Worm (Caenorhabditis elegans) whole organism, mixed stage, embryonic: ENCODE data around the gene F18C5.5.

Source experiments
- M03D4.4 ChIP-seq: sonication (generic microtip); optimal IDR thresholded peaks from 2 replicates; lab custom pipeline; 2017; ENCODE audit warnings: mild to moderate bottlenecking, missing genetic modification characterization, missing compliant biosample characterization
- bed-3 ChIP-seq: fragments of 200-800 bp; sonication (Bioruptor generic); optimal IDR thresholded peaks from 3 replicates; lab custom pipeline; 2018; ENCODE audit warnings: mild to moderate bottlenecking, missing genetic modification characterization, moderate library complexity, missing compliant biosample characterization
- blmp-1 ChIP-seq: fragments of 150-350 bp; optimal IDR thresholded peaks from 2 replicates; lab custom pipeline; 2014; ENCODE audit warnings: missing biosample characterization, missing genetic modification characterization
- ceh-39 ChIP-seq: fragments of 150-350 bp; optimal IDR thresholded peaks from 2 replicates; lab custom pipeline; 2014; ENCODE audit warnings: missing biosample characterization, missing genetic modification characterization
- ceh-43 ChIP-seq: fragments of 200-800 bp; sonication (Bioruptor generic); optimal IDR thresholded peaks from 2 replicates; lab custom pipeline; 2018; ENCODE audit warnings: mild to moderate bottlenecking, missing genetic modification characterization, moderate library complexity, missing compliant biosample characterization
- ceh-83 ChIP-seq: fragments of 200-800 bp; sonication (Bioruptor generic); optimal IDR thresholded peaks from 2 replicates; lab custom pipeline; 2018; ENCODE audit warnings: mild to moderate bottlenecking, missing genetic modification characterization, missing compliant biosample characterization
- cnd-1 ChIP-seq: fragments of 200-800 bp; sonication (Bioruptor generic); optimal IDR thresholded peaks from 2 replicates; lab custom pipeline; 2018; ENCODE audit warnings: mild to moderate bottlenecking, missing genetic modification characterization, missing compliant biosample characterization
- elt-1 ChIP-seq: sonication (generic microtip); optimal IDR thresholded peaks from 2 replicates; lab custom pipeline; 2017; ENCODE audit warnings: missing genetic modification characterization, mild to moderate bottlenecking, missing compliant biosample characterization, antibody characterized with exemption, moderate library complexity, borderline replicate concordance; ENCODE audit not compliant: insufficient read depth
- elt-3 ChIP-seq: fragments of 150-350 bp; optimal IDR thresholded peaks from 2 replicates; lab custom pipeline; 2014; ENCODE audit warnings: missing biosample characterization, missing genetic modification characterization
- flh-1 ChIP-seq: fragments of 200-800 bp; sonication (Bioruptor generic); optimal IDR thresholded peaks from 2 replicates; lab custom pipeline; 2018; ENCODE audit warnings: mild to moderate bottlenecking, missing genetic modification characterization, moderate library complexity, missing compliant biosample characterization
- ham-2 ChIP-seq: fragments of 200-800 bp; sonication (Bioruptor generic); optimal IDR thresholded peaks from 2 replicates; lab custom pipeline; 2018; ENCODE audit warnings: mild to moderate bottlenecking, missing genetic modification characterization, missing compliant biosample characterization
- lin-13 ChIP-seq: fragments of 150-350 bp; optimal IDR thresholded peaks from 2 replicates; lab custom pipeline; 2014; ENCODE audit warnings: missing biosample characterization, missing genetic modification characterization
- lsy-2 ChIP-seq: fragments of 150-350 bp; optimal IDR thresholded peaks from 2 replicates; lab custom pipeline; 2014; ENCODE audit warnings: missing biosample characterization, missing genetic modification characterization
- mep-1 ChIP-seq: fragments of 150-350 bp; optimal IDR thresholded peaks from 2 replicates; lab custom pipeline; 2017; ENCODE audit warnings: missing biosample characterization, missing genetic modification reagents, missing genetic modification characterization, inconsistent platforms
- mls-2 ChIP-seq: sonication (generic microtip); optimal IDR thresholded peaks from 2 replicates; lab custom pipeline; 2016; ENCODE audit warnings: mild to moderate bottlenecking, missing genetic modification characterization, moderate library complexity, missing compliant biosample characterization
- nhr-12 ChIP-seq: fragments of 150-350 bp; optimal IDR thresholded peaks from 2 replicates; lab custom pipeline; 2014; ENCODE audit warnings: missing biosample characterization, missing genetic modification characterization
- nhr-2 ChIP-seq: fragments of 150-350 bp; optimal IDR thresholded peaks from 2 replicates; lab custom pipeline; 2014; ENCODE audit warnings: missing biosample characterization, missing genetic modification characterization
- nhr-237 ChIP-seq: fragments of 150-350 bp; optimal IDR thresholded peaks from 2 replicates; lab custom pipeline; 2014; ENCODE audit warnings: missing biosample characterization, missing genetic modification characterization
- nhr-28 ChIP-seq: fragments of 150-350 bp; optimal IDR thresholded peaks from 2 replicates; lab custom pipeline; 2014; ENCODE audit warnings: missing biosample characterization, missing genetic modification characterization
- nhr-76 ChIP-seq: sonication (generic microtip); optimal IDR thresholded peaks from 2 replicates; lab custom pipeline; 2017; ENCODE audit warnings: missing biosample characterization, missing genetic modification characterization
- pha-4 ChIP-seq: fragments of 150-350 bp; optimal IDR thresholded peaks from 2 replicates; lab custom pipeline; 2018; ENCODE audit warnings: missing biosample characterization, missing genetic modification reagents, missing genetic modification characterization
- sem-2 ChIP-seq: fragments of 200-800 bp; sonication (Bioruptor generic); optimal IDR thresholded peaks from 2 replicates; lab custom pipeline; 2018; ENCODE audit warnings: mild to moderate bottlenecking, missing genetic modification characterization, missing compliant biosample characterization
- sptf-1 ChIP-seq: sonication (generic microtip); optimal IDR thresholded peaks from 2 replicates; lab custom pipeline; 2017; ENCODE audit warnings: mild to moderate bottlenecking, missing genetic modification characterization, moderate library complexity, missing compliant biosample characterization
- tbx-8 ChIP-seq: fragments of 200-800 bp; sonication (Bioruptor generic); optimal IDR thresholded peaks from 2 replicates; lab custom pipeline; 2018; ENCODE audit warnings: mild to moderate bottlenecking, missing genetic modification characterization, moderate library complexity, missing compliant biosample characterization
- unc-120 ChIP-seq: sonication (generic microtip); optimal IDR thresholded peaks from 2 replicates; lab custom pipeline; 2017; ENCODE audit warnings: missing genetic modification characterization, missing compliant biosample characterization; ENCODE audit not compliant: poor library complexity, severe bottlenecking
- unc-39 ChIP-seq: fragments of 150-350 bp; optimal IDR thresholded peaks from 2 replicates; lab custom pipeline; 2014; ENCODE audit warnings: missing biosample characterization, missing genetic modification characterization
- unc-62 ChIP-seq: fragments of 150-350 bp; optimal IDR thresholded peaks from 2 replicates; lab custom pipeline; 2014; ENCODE audit warnings: missing biosample characterization, missing genetic modification reagents, missing genetic modification characterization
- zip-8 ChIP-seq: fragments of 150-350 bp; optimal IDR thresholded peaks from 2 replicates; lab custom pipeline; 2014; ENCODE audit warnings: missing biosample characterization, missing genetic modification characterization

Gene F18C5.5

DNA sequence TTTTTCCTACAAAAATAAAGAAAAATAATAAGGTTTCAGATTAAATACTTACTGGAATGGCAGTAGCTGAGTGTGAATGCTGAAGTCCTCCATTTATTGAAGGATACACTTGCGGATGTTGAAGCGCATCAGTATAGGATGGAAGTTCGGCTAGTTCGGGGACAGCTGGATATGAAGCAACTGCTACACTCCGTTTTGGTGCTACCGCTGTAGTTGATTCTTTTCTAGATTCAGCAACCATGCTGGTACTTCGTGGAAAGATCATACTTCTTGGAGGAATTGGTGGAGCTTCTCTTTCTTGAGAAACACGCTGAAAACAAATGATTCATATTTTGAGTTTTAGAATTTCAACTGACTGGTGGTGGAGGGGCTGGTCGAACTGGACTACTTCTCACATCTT lies 42.1 kb upstream of the F18C5.5 start:
- no peak for TF ChIP-seq zip-8
- TF ChIP-seq elt-3 (tag; lab: Kevin White, UChicago): no peak
- no peak for TF ChIP-seq unc-120 (tag; lab: Kevin White, UChicago)
- TF ChIP-seq M03D4.4 (tag; lab: Kevin White, UChicago): no peak
- TF ChIP-seq ham-2 (GFP tag; lab: Kevin White, UChicago): no peak
- TF ChIP-seq nhr-12 (tag; lab: Kevin White, UChicago): no peak
- TF ChIP-seq nhr-76 (tag; lab: Kevin White, UChicago): no peak
- no peak for TF ChIP-seq bed-3 (GFP tag; lab: Kevin White, UChicago)
- no peak for TF ChIP-seq mep-1
- no peak for TF ChIP-seq mls-2
- TF ChIP-seq tbx-8: no peak
- TF ChIP-seq lsy-2 (tag; lab: Kevin White, UChicago): no peak

- TF ChIP-seq lin-13 (tag; lab: Kevin White, UChicago) (peak; percentile 6), elt-1 (tag; lab: Kevin White, UChicago) (no peak), pha-4 (tag; lab: Kevin White, UChicago) (peak; percentile 42), ceh-39 (tag; lab: Kevin White, UChicago) (peak; percentile 19), ceh-43 (no peak), cnd-1 (tag; lab: Kevin White, UChicago) (peak; percentile 29), flh-1 (GFP tag; lab: Kevin White, UChicago) (no peak), mls-2 (no peak), unc-120 (tag; lab: Kevin White, UChicago) (no peak), ham-2 (GFP tag; lab: Kevin White, UChicago) (peak; percentile 79)
Observed at ce11 chrII:6600973-6601372, 34.4 kb upstream of the F18C5.5 start, which contains the start of gene vps-33.2. Gene vps-33.2, plus strand, starts transcription at chrII:6601216.

- TF ChIP-seq sem-2 (GFP tag; lab: Kevin White, UChicago) (no peak), nhr-28 (tag; lab: Kevin White, UChicago) (no peak), unc-120 (tag; lab: Kevin White, UChicago) (no peak), nhr-12 (tag; lab: Kevin White, UChicago) (no peak), flh-1 (GFP tag; lab: Kevin White, UChicago) (no peak), M03D4.4 (tag; lab: Kevin White, UChicago) (no peak), lsy-2 (tag; lab: Kevin White, UChicago) (no peak), cnd-1 (tag; lab: Kevin White, UChicago) (no peak), nhr-76 (tag; lab: Kevin White, UChicago) (no peak), unc-39 (tag; lab: Kevin White, UChicago) (no peak), nhr-237 (tag; lab: Kevin White, UChicago) (no peak), pha-4 (tag; lab: Kevin White, UChicago) (no peak), elt-1 (tag; lab: Kevin White, UChicago) (no peak), unc-62 (GFP tag; lab: Kevin White, UChicago) (no peak), mep-1 (no peak), ceh-83 (no peak), elt-3 (tag; lab: Kevin White, UChicago) (no peak), sptf-1 (tag; lab: Kevin White, UChicago) (no peak), nhr-2 (tag; lab: Kevin White, UChicago) (no peak), ceh-39 (tag; lab: Kevin White, UChicago) (no peak)
- TF ChIP-seq, all 35 proteins: peak for 0
Observed at ce11 chrII:6598050-6598449, 31.5 kb upstream of the F18C5.5 start, which contains the start of gene dnj-8. Gene dnj-8, minus strand, starts transcription at chrII:6598080.

- TF ChIP-seq blmp-1 (tag; lab: Kevin White, UChicago) (no peak), pha-4 (tag; lab: Kevin White, UChicago) (no peak), cnd-1 (tag; lab: Kevin White, UChicago) (no peak), ceh-83 (no peak), bed-3 (GFP tag; lab: Kevin White, UChicago) (no peak)
- TF ChIP-seq, all 35 proteins: peak for 0
Observed at ce11 chrII:6597507-6597906, 31.0 kb upstream of the F18C5.5 start.

- TF ChIP-seq ceh-43: no peak
- no peak for TF ChIP-seq sptf-1 (tag; lab: Kevin White, UChicago)
- no peak for TF ChIP-seq lin-13 (tag; lab: Kevin White, UChicago)
- TF ChIP-seq blmp-1 (tag; lab: Kevin White, UChicago): no peak
- no peak for TF ChIP-seq nhr-2 (tag; lab: Kevin White, UChicago)
- TF ChIP-seq cnd-1 (tag; lab: Kevin White, UChicago): no peak
- no peak for TF ChIP-seq ceh-39 (tag; lab: Kevin White, UChicago)
- TF ChIP-seq mep-1: no peak
- no peak for TF ChIP-seq ham-2 (GFP tag; lab: Kevin White, UChicago)
- TF ChIP-seq sem-2 (GFP tag; lab: Kevin White, UChicago): no peak
- no peak for TF ChIP-seq M03D4.4 (tag; lab: Kevin White, UChicago)
- TF ChIP-seq elt-3 (tag; lab: Kevin White, UChicago): no peak
Observed at ce11 chrII:6594151-6594550, 27.6 kb upstream of the F18C5.5 start, which contains the start of gene aipr-1. Gene aipr-1, minus strand, starts transcription at chrII:6594251.
